Worm (Caenorhabditis elegans) whole organism, mixed stage, embryonic: ENCODE results near the gene F07F6.1.

Experiments
- M03D4.4 ChIP-seq: sonication (generic microtip); optimal IDR thresholded peaks from 2 replicates; lab custom pipeline; 2017; ENCODE audit warnings: mild to moderate bottlenecking, missing genetic modification characterization, missing compliant biosample characterization
- blmp-1 ChIP-seq: fragments of 150-350 bp; optimal IDR thresholded peaks from 2 replicates; lab custom pipeline; 2014; ENCODE audit warnings: missing biosample characterization, missing genetic modification characterization
- ceh-39 ChIP-seq: fragments of 150-350 bp; optimal IDR thresholded peaks from 2 replicates; lab custom pipeline; 2014; ENCODE audit warnings: missing biosample characterization, missing genetic modification characterization
- ceh-43 ChIP-seq: fragments of 200-800 bp; sonication (Bioruptor generic); optimal IDR thresholded peaks from 2 replicates; lab custom pipeline; 2018; ENCODE audit warnings: mild to moderate bottlenecking, missing genetic modification characterization, moderate library complexity, missing compliant biosample characterization
- ceh-83 ChIP-seq: fragments of 200-800 bp; sonication (Bioruptor generic); optimal IDR thresholded peaks from 2 replicates; lab custom pipeline; 2018; ENCODE audit warnings: mild to moderate bottlenecking, missing genetic modification characterization, missing compliant biosample characterization
- ces-1 ChIP-seq: fragments of 150-350 bp; optimal IDR thresholded peaks from 2 replicates; lab custom pipeline; 2014; ENCODE audit warnings: missing biosample characterization, missing genetic modification reagents, missing genetic modification characterization
- drap-1 ChIP-seq: fragments of 200-800 bp; sonication (Bioruptor generic); optimal IDR thresholded peaks from 3 replicates; lab custom pipeline; 2018; ENCODE audit warnings: mild to moderate bottlenecking, missing genetic modification characterization, missing compliant biosample characterization
- elt-3 ChIP-seq: fragments of 150-350 bp; optimal IDR thresholded peaks from 2 replicates; lab custom pipeline; 2014; ENCODE audit warnings: missing biosample characterization, missing genetic modification characterization
- flh-1 ChIP-seq: fragments of 200-800 bp; sonication (Bioruptor generic); optimal IDR thresholded peaks from 2 replicates; lab custom pipeline; 2018; ENCODE audit warnings: mild to moderate bottlenecking, missing genetic modification characterization, moderate library complexity, missing compliant biosample characterization
- ham-2 ChIP-seq: fragments of 200-800 bp; sonication (Bioruptor generic); optimal IDR thresholded peaks from 2 replicates; lab custom pipeline; 2018; ENCODE audit warnings: mild to moderate bottlenecking, missing genetic modification characterization, missing compliant biosample characterization
- hlh-1 ChIP-seq: fragments of 150-350 bp; optimal IDR thresholded peaks from 2 replicates; lab custom pipeline; 2014; ENCODE audit warnings: missing biosample characterization, missing genetic modification reagents, missing genetic modification characterization
- lin-13 ChIP-seq: fragments of 150-350 bp; optimal IDR thresholded peaks from 2 replicates; lab custom pipeline; 2014; ENCODE audit warnings: missing biosample characterization, missing genetic modification characterization
- lin-32 ChIP-seq: fragments of 200-800 bp; sonication (Bioruptor generic); optimal IDR thresholded peaks from 2 replicates; lab custom pipeline; 2018; ENCODE audit warnings: mild to moderate bottlenecking, missing genetic modification characterization, missing compliant biosample characterization
- lsy-2 ChIP-seq: fragments of 150-350 bp; optimal IDR thresholded peaks from 2 replicates; lab custom pipeline; 2014; ENCODE audit warnings: missing biosample characterization, missing genetic modification characterization
- mab-5 ChIP-seq: fragments of 150-350 bp; optimal IDR thresholded peaks from 2 replicates; lab custom pipeline; 2014; ENCODE audit warnings: missing biosample characterization, missing genetic modification characterization
- mep-1 ChIP-seq: fragments of 150-350 bp; optimal IDR thresholded peaks from 2 replicates; lab custom pipeline; 2017; ENCODE audit warnings: missing biosample characterization, missing genetic modification reagents, missing genetic modification characterization, inconsistent platforms
- mls-2 ChIP-seq: sonication (generic microtip); optimal IDR thresholded peaks from 2 replicates; lab custom pipeline; 2016; ENCODE audit warnings: mild to moderate bottlenecking, missing genetic modification characterization, moderate library complexity, missing compliant biosample characterization
- nhr-12 ChIP-seq: fragments of 150-350 bp; optimal IDR thresholded peaks from 2 replicates; lab custom pipeline; 2014; ENCODE audit warnings: missing biosample characterization, missing genetic modification characterization
- nhr-2 ChIP-seq: fragments of 150-350 bp; optimal IDR thresholded peaks from 2 replicates; lab custom pipeline; 2014; ENCODE audit warnings: missing biosample characterization, missing genetic modification characterization
- nhr-76 ChIP-seq: sonication (generic microtip); optimal IDR thresholded peaks from 2 replicates; lab custom pipeline; 2017; ENCODE audit warnings: missing biosample characterization, missing genetic modification characterization
- pha-4 ChIP-seq: fragments of 150-350 bp; optimal IDR thresholded peaks from 2 replicates; lab custom pipeline; 2018; ENCODE audit warnings: missing biosample characterization, missing genetic modification reagents, missing genetic modification characterization
- sem-2 ChIP-seq: fragments of 200-800 bp; sonication (Bioruptor generic); optimal IDR thresholded peaks from 2 replicates; lab custom pipeline; 2018; ENCODE audit warnings: mild to moderate bottlenecking, missing genetic modification characterization, missing compliant biosample characterization
- snpc-4 ChIP-seq: fragments of 150-350 bp; optimal IDR thresholded peaks from 2 replicates; lab custom pipeline; 2014; ENCODE audit warnings: missing biosample characterization, missing genetic modification characterization
- sptf-1 ChIP-seq: sonication (generic microtip); optimal IDR thresholded peaks from 2 replicates; lab custom pipeline; 2017; ENCODE audit warnings: mild to moderate bottlenecking, missing genetic modification characterization, moderate library complexity, missing compliant biosample characterization
- tbx-8 ChIP-seq: fragments of 200-800 bp; sonication (Bioruptor generic); optimal IDR thresholded peaks from 2 replicates; lab custom pipeline; 2018; ENCODE audit warnings: mild to moderate bottlenecking, missing genetic modification characterization, moderate library complexity, missing compliant biosample characterization
- unc-120 ChIP-seq: sonication (generic microtip); optimal IDR thresholded peaks from 2 replicates; lab custom pipeline; 2017; ENCODE audit warnings: missing genetic modification characterization, missing compliant biosample characterization; ENCODE audit not compliant: poor library complexity, severe bottlenecking
- unc-39 ChIP-seq: fragments of 150-350 bp; optimal IDR thresholded peaks from 2 replicates; lab custom pipeline; 2014; ENCODE audit warnings: missing biosample characterization, missing genetic modification characterization
- unc-62 ChIP-seq: fragments of 150-350 bp; optimal IDR thresholded peaks from 2 replicates; lab custom pipeline; 2014; ENCODE audit warnings: missing biosample characterization, missing genetic modification reagents, missing genetic modification characterization
- zip-8 ChIP-seq: fragments of 150-350 bp; optimal IDR thresholded peaks from 2 replicates; lab custom pipeline; 2014; ENCODE audit warnings: missing biosample characterization, missing genetic modification characterization
- ztf-11 ChIP-seq: fragments of 150-350 bp; optimal IDR thresholded peaks from 2 replicates; lab custom pipeline; 2014; ENCODE audit warnings: missing biosample characterization, missing genetic modification characterization

Gene F07F6.1

DNA sequence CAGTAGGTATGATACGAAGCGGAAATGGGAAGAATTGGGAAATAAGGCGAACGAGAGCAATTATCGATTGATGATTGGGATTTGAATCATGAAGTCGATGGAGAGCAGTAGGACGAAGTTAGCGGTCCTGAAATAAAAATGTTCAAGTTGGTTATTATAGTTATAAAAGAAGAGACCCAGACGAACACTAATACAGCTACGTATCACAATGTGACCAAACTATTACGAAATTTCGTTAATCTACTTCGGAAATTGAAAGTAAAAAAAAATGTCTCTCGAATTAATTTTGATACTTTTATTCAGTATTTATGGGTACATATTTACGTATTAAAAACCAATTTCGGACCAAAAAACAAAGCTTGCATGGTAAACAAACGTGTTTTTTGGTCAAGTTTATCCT lies 11.2 kb upstream of the F07F6.1 start:
- TF ChIP-seq lin-32 (GFP tag; lab: Kevin White, UChicago) (no peak), lin-13 (tag; lab: Kevin White, UChicago) (no peak), mep-1 (no peak)

- TF ChIP-seq lsy-2 (tag; lab: Kevin White, UChicago): no peak
- TF ChIP-seq ceh-43 (GFP tag; lab: Kevin White, UChicago): no peak
- peak; percentile 0 for TF ChIP-seq ham-2 (GFP tag; lab: Kevin White, UChicago)
- no peak for TF ChIP-seq pha-4
- peak; percentile 7 for TF ChIP-seq mep-1
- no peak for TF ChIP-seq nhr-2
- no peak for TF ChIP-seq zip-8 (tag; lab: Kevin White, UChicago)
- no peak for TF ChIP-seq sem-2
- TF ChIP-seq M03D4.4 (tag; lab: Kevin White, UChicago): no peak
- no peak for TF ChIP-seq nhr-12 (tag; lab: Kevin White, UChicago)
- TF ChIP-seq nhr-76 (tag; lab: Kevin White, UChicago): no peak
- no peak for TF ChIP-seq ces-1 (GFP tag; lab: Kevin White, UChicago)
- TF ChIP-seq snpc-4 (tag; lab: Kevin White, UChicago): no peak
- no peak for TF ChIP-seq unc-39
- TF ChIP-seq unc-120 (tag; lab: Kevin White, UChicago): no peak
- TF ChIP-seq ceh-83 (GFP tag; lab: Kevin White, UChicago): peak; percentile 19
- no peak for TF ChIP-seq ceh-39
- TF ChIP-seq blmp-1 (tag; lab: Kevin White, UChicago): no peak
Measured at ce11 chrII:5429522-5430257, 8.0 kb upstream of the F07F6.1 start, which contains the start of the genes F07F6.4 and F07F6.2. Gene F07F6.4, minus strand, starts transcription at chrII:5429572. Gene F07F6.2, plus strand, starts transcription at chrII:5430207.

DNA sequence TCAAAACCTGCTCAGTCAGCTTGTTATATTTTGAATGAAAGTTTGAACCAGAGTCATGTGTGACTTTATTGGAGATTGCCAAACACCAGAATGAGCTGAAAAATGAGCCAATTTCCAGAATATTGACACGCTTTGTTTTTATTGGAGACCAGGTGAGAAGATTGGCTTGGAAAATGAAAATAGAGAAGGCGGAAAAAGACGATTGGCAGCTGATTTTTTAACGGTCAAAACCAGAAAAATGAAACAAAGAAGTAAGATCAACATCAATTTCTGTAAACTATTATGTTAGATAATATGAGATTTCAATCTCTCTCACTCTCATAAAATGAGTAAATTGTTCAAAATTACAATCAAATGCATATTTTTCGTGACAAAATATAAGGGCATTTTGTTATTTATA lies 4.6 kb upstream of the F07F6.1 start, which contains the start of gene srx-114:
Gene srx-114 (minus strand): TSS at position 101 of the 400 bp plus-strand sequence.
- TF ChIP-seq M03D4.4 (tag; lab: Kevin White, UChicago): no peak
- TF ChIP-seq blmp-1 (tag; lab: Kevin White, UChicago): no peak

DNA sequence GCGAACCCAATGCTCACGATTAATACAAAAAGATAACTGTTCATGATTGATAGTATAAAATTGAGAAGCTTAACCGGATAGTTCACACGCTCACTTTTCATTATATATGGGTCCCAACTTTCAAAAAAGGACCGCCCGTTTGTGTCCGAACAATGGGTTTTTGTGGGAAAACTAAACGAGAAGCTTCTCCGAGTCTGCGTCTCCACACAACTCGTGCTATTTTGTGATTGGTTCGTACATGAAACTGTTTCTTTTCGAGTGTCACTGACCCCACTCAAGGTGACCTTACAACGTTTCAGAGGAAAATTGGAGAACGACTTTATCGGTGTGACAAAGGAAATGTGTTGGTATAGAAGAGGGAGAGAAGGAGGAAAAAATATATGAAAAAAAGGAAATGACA lies 853 bp upstream of the F07F6.1 start, which contains the start of gene dct-5:
Gene dct-5 (minus strand): TSS at position 101 of the 400 bp plus-strand sequence.
- TF ChIP-seq tbx-8: no peak
- no peak for TF ChIP-seq lin-32 (GFP tag; lab: Kevin White, UChicago)
- TF ChIP-seq mep-1: no peak
- TF ChIP-seq elt-3 (tag; lab: Kevin White, UChicago): no peak
- TF ChIP-seq mls-2 (tag; lab: Kevin White, UChicago): no peak
- no peak for TF ChIP-seq unc-62 (GFP tag; lab: Kevin White, UChicago)
- TF ChIP-seq hlh-1 (tag; lab: Kevin White, UChicago): no peak
- no peak for TF ChIP-seq nhr-2
- TF ChIP-seq flh-1: no peak
- TF ChIP-seq ceh-39: no peak
- TF ChIP-seq pha-4: no peak
- TF ChIP-seq sptf-1 (tag; lab: Kevin White, UChicago): no peak
- TF ChIP-seq ham-2 (GFP tag; lab: Kevin White, UChicago): no peak

- no peak for TF ChIP-seq ham-2 (GFP tag; lab: Kevin White, UChicago)
- TF ChIP-seq blmp-1 (tag; lab: Kevin White, UChicago): no peak
- no peak for TF ChIP-seq mep-1
- no peak for TF ChIP-seq unc-39
- no peak for TF ChIP-seq flh-1
- TF ChIP-seq snpc-4 (tag; lab: Kevin White, UChicago): no peak
- TF ChIP-seq ztf-11 (tag; lab: Kevin White, UChicago): no peak
- no peak for TF ChIP-seq ceh-39
- no peak for TF ChIP-seq mls-2 (tag; lab: Kevin White, UChicago)
- TF ChIP-seq mab-5 (tag; lab: Kevin White, UChicago): no peak
- no peak for TF ChIP-seq lin-32 (GFP tag; lab: Kevin White, UChicago)
- no peak for TF ChIP-seq tbx-8
- TF ChIP-seq M03D4.4 (tag; lab: Kevin White, UChicago): no peak
- no peak for TF ChIP-seq drap-1 (GFP tag; lab: Kevin White, UChicago)
- TF ChIP-seq, all 35 proteins: peak for 0
Measured at ce11 chrII:5446506-5446905, 8.8 kb downstream of the F07F6.1 start, which contains the start of gene nmr-1. Gene nmr-1, minus strand, starts transcription at chrII:5446606.
